Worm (Caenorhabditis elegans) whole organism, midembryonic: Measurements from ENCODE around the gene C04G6.4.

Source experiments
- T22C8.4 ChIP-seq: fragments of 200-800 bp; sonication (Bioruptor generic); IDR thresholded peaks from 2 replicates; pipeline ENCODE4 v1.3.6; 2022; ENCODE audit warnings: missing genetic modification characterization, missing compliant biosample characterization
- cog-1 ChIP-seq: sonication (generic microtip); optimal IDR thresholded peaks from 2 replicates; lab custom pipeline; 2016; ENCODE audit warnings: missing genetic modification characterization, missing compliant biosample characterization
- flt-1 ChIP-seq: fragments of 200-800 bp; sonication (Bioruptor generic); IDR thresholded peaks from 2 replicates; pipeline ENCODE4 v1.3.6; 2022; ENCODE audit warnings: missing genetic modification characterization, missing compliant biosample characterization
- klf-2 ChIP-seq: fragments of 200-800 bp; sonication (Bioruptor generic); conservative IDR thresholded peaks from 2 replicates; pipeline ENCODE4 v1.3.6; 2022; ENCODE audit warnings: missing genetic modification reagents, missing genetic modification characterization, missing compliant biosample characterization
- med-1 ChIP-seq: sonication (generic microtip); optimal IDR thresholded peaks from 2 replicates; lab custom pipeline; 2017; ENCODE audit warnings: missing genetic modification characterization, mild to moderate bottlenecking, missing compliant biosample characterization, antibody characterized with exemption, missing genetic modification reagents; ENCODE audit not compliant: insufficient read depth
- ref-1 ChIP-seq: fragments of 200-800 bp; sonication (Bioruptor generic); conservative IDR thresholded peaks from 2 replicates; pipeline ENCODE4 v1.3.6; 2022; ENCODE audit warnings: missing genetic modification reagents, missing genetic modification characterization, missing compliant biosample characterization
- tab-1 ChIP-seq: fragments of 200-800 bp; sonication (Bioruptor generic); IDR thresholded peaks from 2 replicates; pipeline ENCODE4 v1.3.6; 2022; ENCODE audit warnings: missing genetic modification characterization, missing compliant biosample characterization
- ztf-23 ChIP-seq: fragments of 200-800 bp; sonication (Bioruptor generic); IDR thresholded peaks from 2 replicates; pipeline ENCODE4 v1.3.6; 2022; ENCODE audit warnings: missing genetic modification reagents, missing genetic modification characterization, missing compliant biosample characterization
- ztf-29 ChIP-seq: fragments of 200-800 bp; sonication (Bioruptor generic); IDR thresholded peaks from 2 replicates; pipeline ENCODE4 v1.3.6; 2022; ENCODE audit warnings: missing genetic modification reagents, missing genetic modification characterization, missing compliant biosample characterization

C04G6.4 gene

ce11 chrII:5048185-5048795, 35.0 kb downstream of the C04G6.4 start:
- TF ChIP-seq flt-1 (GFP tag; lab: Robert Waterston, UW): no peak
- TF ChIP-seq T22C8.4 (GFP tag; lab: Robert Waterston, UW): no peak
- no peak for TF ChIP-seq med-1 (GFP tag; lab: Kevin White, UChicago)
- TF ChIP-seq ref-1 (GFP tag; lab: Robert Waterston, UW): no peak
- no peak for TF ChIP-seq tab-1
- TF ChIP-seq ztf-23 (GFP tag; lab: Robert Waterston, UW): no peak
- no peak for TF ChIP-seq klf-2 (GFP tag; lab: Robert Waterston, UW)

- TF ChIP-seq ztf-23 (GFP tag; lab: Robert Waterston, UW) (no peak), flt-1 (GFP tag; lab: Robert Waterston, UW) (no peak), ref-1 (GFP tag; lab: Robert Waterston, UW) (no peak), cog-1 (tag; lab: Kevin White, UChicago) (peak; percentile 7)
Measured at ce11 chrII:5047279-5047678, 36.0 kb downstream of the C04G6.4 start.

- TF ChIP-seq med-1 (GFP tag; lab: Kevin White, UChicago) (no peak), ztf-23 (GFP tag; lab: Robert Waterston, UW) (no peak), cog-1 (tag; lab: Kevin White, UChicago) (no peak), tab-1 (no peak), ref-1 (GFP tag; lab: Robert Waterston, UW) (no peak), ztf-29 (no peak), klf-2 (GFP tag; lab: Robert Waterston, UW) (no peak), flt-1 (GFP tag; lab: Robert Waterston, UW) (no peak), T22C8.4 (GFP tag; lab: Robert Waterston, UW) (no peak)
Measured at ce11 chrII:5046209-5047200, 36.7 kb downstream of the C04G6.4 start.

ce11 chrII:5042381-5042930, 40.8 kb downstream of the C04G6.4 start:
- TF ChIP-seq cog-1 (tag; lab: Kevin White, UChicago) (no peak), ref-1 (GFP tag; lab: Robert Waterston, UW) (no peak), klf-2 (GFP tag; lab: Robert Waterston, UW) (no peak), tab-1 (no peak), med-1 (GFP tag; lab: Kevin White, UChicago) (no peak), ztf-23 (GFP tag; lab: Robert Waterston, UW) (no peak), T22C8.4 (GFP tag; lab: Robert Waterston, UW) (no peak), ztf-29 (no peak), flt-1 (GFP tag; lab: Robert Waterston, UW) (no peak)

- TF ChIP-seq flt-1 (GFP tag; lab: Robert Waterston, UW): no peak
- TF ChIP-seq cog-1 (tag; lab: Kevin White, UChicago): no peak
- no peak for TF ChIP-seq ztf-29
- TF ChIP-seq klf-2 (GFP tag; lab: Robert Waterston, UW): no peak
- TF ChIP-seq tab-1: no peak
- no peak for TF ChIP-seq T22C8.4 (GFP tag; lab: Robert Waterston, UW)
- TF ChIP-seq med-1 (GFP tag; lab: Kevin White, UChicago): no peak
- TF ChIP-seq ztf-23 (GFP tag; lab: Robert Waterston, UW): no peak
- TF ChIP-seq ref-1 (GFP tag; lab: Robert Waterston, UW): no peak
Measured at ce11 chrII:5040631-5041156, 42.5 kb downstream of the C04G6.4 start, which contains the start of gene F33G12.7. TSS of gene F33G12.7 (minus strand) at chrII:5040681.

- TF ChIP-seq ref-1 (GFP tag; lab: Robert Waterston, UW) (no peak), klf-2 (GFP tag; lab: Robert Waterston, UW) (no peak), flt-1 (GFP tag; lab: Robert Waterston, UW) (no peak), cog-1 (tag; lab: Kevin White, UChicago) (no peak), T22C8.4 (GFP tag; lab: Robert Waterston, UW) (no peak), tab-1 (no peak)
Measured at ce11 chrII:5039912-5040311, 43.3 kb downstream of the C04G6.4 start, which contains the start of gene golg-2. TSS of gene golg-2 (minus strand) at chrII:5040091.

ce11 chrII:5036128-5036527, 47.1 kb downstream of the C04G6.4 start, which contains the start of gene lrr-1:
TSS of gene lrr-1 (minus strand) at chrII:5036439.
- TF ChIP-seq ztf-29 (no peak), klf-2 (GFP tag; lab: Robert Waterston, UW) (no peak), tab-1 (no peak), flt-1 (GFP tag; lab: Robert Waterston, UW) (no peak), med-1 (GFP tag; lab: Kevin White, UChicago) (no peak)

- no peak for TF ChIP-seq ztf-23 (GFP tag; lab: Robert Waterston, UW)
- TF ChIP-seq tab-1: no peak
- TF ChIP-seq T22C8.4 (GFP tag; lab: Robert Waterston, UW): no peak
- no peak for TF ChIP-seq klf-2 (GFP tag; lab: Robert Waterston, UW)
- no peak for TF ChIP-seq med-1 (GFP tag; lab: Kevin White, UChicago)
- no peak for TF ChIP-seq flt-1 (GFP tag; lab: Robert Waterston, UW)
- no peak for TF ChIP-seq ztf-29
- no peak for TF ChIP-seq ref-1 (GFP tag; lab: Robert Waterston, UW)
- TF ChIP-seq cog-1 (tag; lab: Kevin White, UChicago): no peak
Measured at ce11 chrII:5033935-5034334, 49.3 kb downstream of the C04G6.4 start, which contains the start of gene F33G12.3. TSS of gene F33G12.3 (minus strand) at chrII:5034035.
